Worm (Caenorhabditis elegans): ENCODE results near the gene irld-26.

irld-26 gene

DNA sequence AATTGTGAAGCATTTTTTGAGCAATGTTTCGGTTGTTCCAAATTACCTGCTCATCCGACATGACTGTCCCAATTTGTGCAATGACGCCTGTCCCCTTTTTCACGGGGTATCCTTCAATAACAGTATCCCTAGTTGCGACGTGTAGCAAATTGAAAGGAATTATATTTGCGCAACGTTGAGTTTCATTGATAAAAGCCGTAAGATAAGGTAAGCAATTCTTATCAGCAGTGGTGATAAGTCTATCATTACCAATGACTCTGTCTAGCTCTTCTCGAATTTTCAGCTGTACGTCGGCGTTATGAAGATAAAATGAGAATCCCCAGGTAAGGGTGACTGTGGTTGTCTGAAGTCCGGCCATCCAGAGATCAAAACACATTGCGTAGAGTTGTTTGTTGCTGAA is 30.9 kb upstream of the irld-26 start:
- no peak for TF ChIP-seq klf-2 (GFP tag; conservative IDR thresholded peaks at IDR 0.05)
- no peak for TF ChIP-seq med-1 (GFP tag; optimal IDR thresholded peaks at IDR 0.05; ENCODE audit: insufficient read depth)
- no peak for TF ChIP-seq T22C8.4 (GFP tag; IDR thresholded peaks at IDR 0.05)
- TF ChIP-seq ref-1 (GFP tag; conservative IDR thresholded peaks at IDR 0.05) = no peak
- no peak for TF ChIP-seq cog-1 (tag; optimal IDR thresholded peaks at IDR 0.05)
- no peak for TF ChIP-seq tab-1 (GFP tag; IDR thresholded peaks at IDR 0.05)
- no peak for TF ChIP-seq ztf-29 (GFP tag; IDR thresholded peaks at IDR 0.05)
- no peak for TF ChIP-seq ztf-23 (GFP tag; IDR thresholded peaks at IDR 0.05)
- TF ChIP-seq flt-1 (GFP tag; IDR thresholded peaks at IDR 0.05) = no peak

DNA sequence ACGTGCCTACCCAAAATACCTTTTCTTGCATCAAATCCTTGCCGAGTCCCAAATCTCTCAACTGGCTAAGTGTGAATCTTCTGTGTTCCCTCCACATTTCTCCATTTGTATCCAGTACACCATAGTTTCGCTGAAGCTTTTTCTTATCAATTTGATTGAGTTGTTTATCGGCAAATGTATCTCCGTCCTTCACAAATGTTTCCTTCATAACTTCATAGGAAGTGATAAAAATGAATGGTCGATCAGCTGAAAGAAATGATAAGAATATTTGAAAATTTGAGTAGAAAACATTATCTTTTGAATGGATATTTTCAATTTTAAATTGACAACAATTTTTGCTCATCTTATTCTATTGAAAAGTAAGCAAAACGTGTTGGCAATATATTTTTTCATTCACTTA is 29.8 kb upstream of the irld-26 start:
- no peak for TF ChIP-seq ref-1 (GFP tag; conservative IDR thresholded peaks at IDR 0.05)
- no peak for TF ChIP-seq klf-2 (GFP tag; conservative IDR thresholded peaks at IDR 0.05)
- TF ChIP-seq flt-1 (GFP tag; IDR thresholded peaks at IDR 0.05) = no peak
- TF ChIP-seq med-1 (GFP tag; optimal IDR thresholded peaks at IDR 0.05; ENCODE audit: insufficient read depth) = no peak
- no peak for TF ChIP-seq ztf-29 (GFP tag; IDR thresholded peaks at IDR 0.05)
- no peak for TF ChIP-seq tab-1 (GFP tag; IDR thresholded peaks at IDR 0.05)
- no peak for TF ChIP-seq cog-1 (tag; optimal IDR thresholded peaks at IDR 0.05)
- TF ChIP-seq ztf-23 (GFP tag; IDR thresholded peaks at IDR 0.05) = no peak
- TF ChIP-seq T22C8.4 (GFP tag; IDR thresholded peaks at IDR 0.05) = no peak

DNA sequence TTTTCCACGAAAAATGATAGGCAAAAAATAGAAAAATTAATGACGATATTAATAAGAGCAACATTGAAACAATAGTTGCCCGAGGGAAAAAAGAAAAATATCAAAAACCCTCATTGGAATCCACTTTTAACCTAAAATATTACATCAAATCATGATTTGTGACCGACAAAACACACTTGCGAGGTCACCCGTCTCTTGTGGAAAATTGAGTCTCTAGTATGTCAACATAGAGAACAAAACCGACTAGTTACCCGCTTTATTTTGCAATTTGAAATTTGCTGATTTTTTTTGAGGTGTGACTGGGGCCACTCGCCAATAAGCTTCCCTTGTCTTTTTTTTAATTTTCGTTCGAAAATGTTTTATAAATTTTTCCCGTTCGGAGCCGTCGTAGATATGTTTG is 29.2 kb upstream of the irld-26 start, which contains the start of gene cyp-33D1:
TSS of gene cyp-33D1 (minus strand) at position 101 of the 400 bp plus-strand sequence.
- TF ChIP-seq klf-2 (GFP tag; conservative IDR thresholded peaks at IDR 0.05) = no peak
- no peak for TF ChIP-seq ztf-29 (GFP tag; IDR thresholded peaks at IDR 0.05)
- TF ChIP-seq cog-1 (tag; optimal IDR thresholded peaks at IDR 0.05) = no peak
- no peak for TF ChIP-seq tab-1 (GFP tag; IDR thresholded peaks at IDR 0.05)
- TF ChIP-seq ref-1 (GFP tag; conservative IDR thresholded peaks at IDR 0.05) = no peak
- no peak for TF ChIP-seq flt-1 (GFP tag; IDR thresholded peaks at IDR 0.05)
- no peak for TF ChIP-seq ztf-23 (GFP tag; IDR thresholded peaks at IDR 0.05)
- no peak for TF ChIP-seq med-1 (GFP tag; optimal IDR thresholded peaks at IDR 0.05; ENCODE audit: insufficient read depth)
- TF ChIP-seq T22C8.4 (GFP tag; IDR thresholded peaks at IDR 0.05) = no peak

DNA sequence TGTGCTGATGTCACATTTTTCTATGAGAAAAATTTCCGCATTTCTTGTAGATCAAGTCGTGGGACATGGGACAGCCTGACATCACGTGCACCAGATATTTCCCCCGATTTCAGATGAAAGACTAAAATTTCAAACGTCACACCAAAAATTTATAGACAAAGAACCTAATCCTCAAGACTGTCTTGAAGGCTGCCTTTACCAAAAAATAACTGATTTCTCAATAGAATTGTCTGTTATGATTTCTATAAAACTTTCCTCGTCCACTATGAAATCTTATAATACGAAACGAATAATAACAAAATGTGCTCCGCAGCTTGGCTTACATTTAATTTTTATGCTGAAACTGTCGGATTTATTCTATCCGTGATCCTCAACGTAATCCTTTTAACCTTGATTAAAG is 24.6 kb upstream of the irld-26 start, which contains the start of gene str-106:
TSS of gene str-106 (plus strand) at position 301 of the 400 bp plus-strand sequence.
- TF ChIP-seq ztf-23 (GFP tag; IDR thresholded peaks at IDR 0.05) (no peak), cog-1 (tag; optimal IDR thresholded peaks at IDR 0.05) (no peak), med-1 (GFP tag; optimal IDR thresholded peaks at IDR 0.05; ENCODE audit: insufficient read depth) (no peak), flt-1 (GFP tag; IDR thresholded peaks at IDR 0.05) (no peak), ref-1 (GFP tag; conservative IDR thresholded peaks at IDR 0.05) (no peak), klf-2 (GFP tag; conservative IDR thresholded peaks at IDR 0.05) (no peak)

DNA sequence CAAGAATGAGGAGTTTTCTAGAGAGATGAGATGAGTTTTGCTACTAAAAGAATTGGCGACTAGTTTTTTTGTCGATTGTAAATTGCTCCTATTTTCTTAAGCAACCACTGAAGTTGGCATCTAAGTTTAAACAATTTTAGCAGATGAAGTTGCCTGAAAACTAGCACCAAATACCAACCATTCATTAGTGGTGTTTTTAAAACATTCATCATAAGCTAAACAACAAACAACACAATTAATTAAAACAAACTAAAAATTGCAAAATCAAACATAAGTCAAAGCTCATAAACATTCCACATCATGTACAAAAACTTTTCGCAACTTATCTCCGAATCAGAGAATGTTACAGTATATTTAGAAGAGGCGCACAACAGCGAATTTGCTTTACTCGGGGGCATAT is 22.9 kb upstream of the irld-26 start, which contains the start of gene srz-13:
TSS of gene srz-13 (plus strand) at position 301 of the 400 bp plus-strand sequence.
- TF ChIP-seq ztf-23 (GFP tag; IDR thresholded peaks at IDR 0.05) (no peak), ztf-29 (GFP tag; IDR thresholded peaks at IDR 0.05) (no peak), flt-1 (GFP tag; IDR thresholded peaks at IDR 0.05) (no peak), cog-1 (tag; optimal IDR thresholded peaks at IDR 0.05) (no peak), klf-2 (GFP tag; conservative IDR thresholded peaks at IDR 0.05) (no peak), med-1 (GFP tag; optimal IDR thresholded peaks at IDR 0.05; ENCODE audit: insufficient read depth) (no peak), T22C8.4 (GFP tag; IDR thresholded peaks at IDR 0.05) (no peak)

DNA sequence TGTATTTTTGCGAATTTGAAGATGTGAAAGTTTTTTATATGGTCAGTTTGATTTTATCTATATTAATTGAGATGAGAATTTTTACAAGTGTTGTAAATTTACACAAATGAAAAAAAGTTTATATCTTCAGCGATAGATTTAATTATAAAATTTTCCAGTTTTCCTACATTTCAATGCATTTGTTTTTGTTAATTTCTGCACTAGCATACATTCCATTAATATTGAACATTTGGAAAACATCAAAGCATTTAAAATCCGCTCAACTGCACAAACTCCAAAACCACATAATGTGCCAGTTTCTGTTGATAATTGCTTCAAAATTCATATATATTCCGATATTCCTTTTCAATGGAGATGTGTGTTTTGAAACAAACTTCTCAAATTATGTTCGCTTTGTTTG is 22.1 kb upstream of the irld-26 start, which contains the start of gene srh-277:
TSS of gene srh-277 (plus strand) at position 301 of the 400 bp plus-strand sequence.
- TF ChIP-seq cog-1 (tag; optimal IDR thresholded peaks at IDR 0.05) (no peak), T22C8.4 (GFP tag; IDR thresholded peaks at IDR 0.05) (no peak), klf-2 (GFP tag; conservative IDR thresholded peaks at IDR 0.05) (no peak), tab-1 (GFP tag; IDR thresholded peaks at IDR 0.05) (no peak), ref-1 (GFP tag; conservative IDR thresholded peaks at IDR 0.05) (no peak)

DNA sequence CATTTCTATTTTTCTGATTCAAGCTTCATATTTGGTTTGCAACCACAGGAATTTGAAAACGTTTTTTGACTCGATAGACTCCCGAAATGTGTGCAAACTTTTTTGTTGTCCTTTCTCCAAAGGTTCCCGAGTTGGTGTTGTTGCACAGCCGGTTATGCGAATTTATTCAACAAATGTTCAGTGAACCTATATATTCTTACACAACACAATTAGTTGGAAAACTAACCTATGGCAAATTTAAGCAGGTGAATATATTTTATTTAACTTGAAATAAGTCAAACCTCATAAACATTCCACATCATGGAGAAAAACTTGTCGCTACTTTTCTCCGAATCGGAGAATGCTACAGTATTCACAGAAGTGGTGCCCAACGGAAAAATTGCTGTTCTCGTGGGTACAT is 21.6 kb upstream of the irld-26 start, which contains the start of gene srz-14:
TSS of gene srz-14 (plus strand) at position 301 of the 400 bp plus-strand sequence.
- no peak for TF ChIP-seq med-1 (GFP tag; optimal IDR thresholded peaks at IDR 0.05; ENCODE audit: insufficient read depth)
- no peak for TF ChIP-seq klf-2 (GFP tag; conservative IDR thresholded peaks at IDR 0.05)
- no peak for TF ChIP-seq cog-1 (tag; optimal IDR thresholded peaks at IDR 0.05)
- TF ChIP-seq tab-1 (GFP tag; IDR thresholded peaks at IDR 0.05) = no peak
- TF ChIP-seq ztf-23 (GFP tag; IDR thresholded peaks at IDR 0.05) = no peak
- TF ChIP-seq flt-1 (GFP tag; IDR thresholded peaks at IDR 0.05) = no peak
- TF ChIP-seq T22C8.4 (GFP tag; IDR thresholded peaks at IDR 0.05) = no peak
- TF ChIP-seq ztf-29 (GFP tag; IDR thresholded peaks at IDR 0.05) = no peak
- no peak for TF ChIP-seq ref-1 (GFP tag; conservative IDR thresholded peaks at IDR 0.05)

DNA sequence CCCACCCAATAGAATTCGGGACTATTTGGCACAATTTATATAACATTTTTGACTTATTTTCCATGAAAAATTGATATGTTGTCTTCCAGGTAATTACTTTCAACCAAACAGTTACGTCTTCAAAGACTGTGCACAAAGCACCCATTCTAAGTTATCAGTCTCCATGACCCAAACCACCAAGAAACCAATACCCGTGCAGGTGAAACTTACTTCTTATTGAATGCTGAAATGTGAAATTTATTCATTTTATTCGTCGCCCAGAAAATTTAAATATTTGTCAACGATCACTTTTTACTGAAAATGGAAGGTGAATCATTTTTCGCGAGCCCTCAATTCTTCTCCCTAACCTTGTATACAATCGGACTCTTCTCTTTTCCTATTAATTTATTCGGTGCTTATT is 14.5 kb upstream of the irld-26 start, which contains the start of gene srh-281:
TSS of gene srh-281 (plus strand) at position 301 of the 400 bp plus-strand sequence.
- TF ChIP-seq ztf-23 (GFP tag; IDR thresholded peaks at IDR 0.05) (no peak), cog-1 (tag; optimal IDR thresholded peaks at IDR 0.05) (no peak), T22C8.4 (GFP tag; IDR thresholded peaks at IDR 0.05) (no peak), med-1 (GFP tag; optimal IDR thresholded peaks at IDR 0.05; ENCODE audit: insufficient read depth) (no peak), flt-1 (GFP tag; IDR thresholded peaks at IDR 0.05) (no peak), ztf-29 (GFP tag; IDR thresholded peaks at IDR 0.05) (no peak)

DNA sequence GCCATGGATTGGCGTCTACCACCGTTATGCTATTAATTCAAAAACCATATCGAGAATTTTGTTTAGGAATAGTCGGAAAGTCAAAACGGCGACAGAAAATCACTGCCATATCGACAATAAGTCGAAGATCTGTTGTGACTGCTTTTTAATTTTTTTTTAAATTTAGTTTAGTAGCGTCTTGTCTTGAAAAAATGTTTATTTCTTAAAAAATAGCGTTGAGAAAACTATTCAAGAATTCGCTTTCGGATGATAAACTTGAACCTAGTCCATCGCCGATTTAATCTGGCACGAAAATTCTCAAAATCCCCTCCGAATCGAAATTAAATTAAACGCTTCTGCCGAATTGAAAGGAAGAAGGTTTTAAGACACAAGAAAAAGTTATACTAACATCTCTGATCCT is 12.9 kb upstream of the irld-26 start, which contains the start of gene srh-279:
TSS of gene srh-279 (plus strand) at position 301 of the 400 bp plus-strand sequence.
- TF ChIP-seq ztf-29 (GFP tag; IDR thresholded peaks at IDR 0.05) = no peak
- no peak for TF ChIP-seq ztf-23 (GFP tag; IDR thresholded peaks at IDR 0.05)
- no peak for TF ChIP-seq med-1 (GFP tag; optimal IDR thresholded peaks at IDR 0.05; ENCODE audit: insufficient read depth)
- TF ChIP-seq tab-1 (GFP tag; IDR thresholded peaks at IDR 0.05) = no peak
- TF ChIP-seq cog-1 (tag; optimal IDR thresholded peaks at IDR 0.05) = no peak
- TF ChIP-seq klf-2 (GFP tag; conservative IDR thresholded peaks at IDR 0.05) = no peak
- no peak for TF ChIP-seq flt-1 (GFP tag; IDR thresholded peaks at IDR 0.05)
- no peak for TF ChIP-seq ref-1 (GFP tag; conservative IDR thresholded peaks at IDR 0.05)
- no peak for TF ChIP-seq T22C8.4 (GFP tag; IDR thresholded peaks at IDR 0.05)

DNA sequence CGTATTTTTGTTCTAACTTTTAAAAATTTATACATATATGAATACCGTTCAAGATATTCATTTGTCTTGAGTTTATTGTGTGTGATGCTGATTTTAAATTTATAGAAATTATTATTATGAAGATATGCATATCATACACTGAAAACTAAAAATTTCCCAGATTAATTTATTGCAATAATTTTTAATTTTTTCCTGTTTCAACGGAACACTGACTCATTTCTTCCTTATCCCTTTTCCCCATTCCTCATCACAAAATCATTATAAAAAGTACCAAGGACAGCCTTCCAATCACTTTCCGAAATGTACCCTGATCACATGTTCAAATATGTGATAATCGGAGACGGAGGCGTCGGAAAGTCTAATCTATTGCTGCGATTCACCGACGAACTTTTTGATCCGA is 10.3 kb upstream of the irld-26 start, which contains the start of gene rabr-4:
TSS of gene rabr-4 (plus strand) at position 301 of the 400 bp plus-strand sequence.
- no peak for TF ChIP-seq ztf-23 (GFP tag; IDR thresholded peaks at IDR 0.05)
- no peak for TF ChIP-seq klf-2 (GFP tag; conservative IDR thresholded peaks at IDR 0.05)
- no peak for TF ChIP-seq tab-1 (GFP tag; IDR thresholded peaks at IDR 0.05)
- no peak for TF ChIP-seq T22C8.4 (GFP tag; IDR thresholded peaks at IDR 0.05)
- TF ChIP-seq ztf-29 (GFP tag; IDR thresholded peaks at IDR 0.05) = no peak
- TF ChIP-seq ref-1 (GFP tag; conservative IDR thresholded peaks at IDR 0.05) = no peak
- no peak for TF ChIP-seq cog-1 (tag; optimal IDR thresholded peaks at IDR 0.05)
- no peak for TF ChIP-seq med-1 (GFP tag; optimal IDR thresholded peaks at IDR 0.05; ENCODE audit: insufficient read depth)
- TF ChIP-seq flt-1 (GFP tag; IDR thresholded peaks at IDR 0.05) = no peak
